Worm (Caenorhabditis elegans) whole organism, mixed stage, embryonic: ENCODE measurements around the gene dsl-6.
"Not testable (repeated sequence)": the region's sequence is repeated elsewhere in the genome, so short reads cannot be mapped to it uniquely, and the experiment has no call there.

ENCODE experiments used
- M03D4.4 ChIP-seq: sonication (generic microtip); optimal IDR thresholded peaks from 2 replicates; lab custom pipeline; 2017; ENCODE audit warnings: mild to moderate bottlenecking, missing genetic modification characterization, missing compliant biosample characterization
- blmp-1 ChIP-seq: fragments of 150-350 bp; optimal IDR thresholded peaks from 2 replicates; lab custom pipeline; 2014; ENCODE audit warnings: missing biosample characterization, missing genetic modification characterization
- ceh-39 ChIP-seq: fragments of 150-350 bp; optimal IDR thresholded peaks from 2 replicates; lab custom pipeline; 2014; ENCODE audit warnings: missing biosample characterization, missing genetic modification characterization
- ceh-43 ChIP-seq: fragments of 200-800 bp; sonication (Bioruptor generic); optimal IDR thresholded peaks from 2 replicates; lab custom pipeline; 2018; ENCODE audit warnings: mild to moderate bottlenecking, missing genetic modification characterization, moderate library complexity, missing compliant biosample characterization
- ceh-83 ChIP-seq: fragments of 200-800 bp; sonication (Bioruptor generic); optimal IDR thresholded peaks from 2 replicates; lab custom pipeline; 2018; ENCODE audit warnings: mild to moderate bottlenecking, missing genetic modification characterization, missing compliant biosample characterization
- ces-1 ChIP-seq: fragments of 150-350 bp; optimal IDR thresholded peaks from 2 replicates; lab custom pipeline; 2014; ENCODE audit warnings: missing biosample characterization, missing genetic modification reagents, missing genetic modification characterization
- cnd-1 ChIP-seq: fragments of 200-800 bp; sonication (Bioruptor generic); optimal IDR thresholded peaks from 2 replicates; lab custom pipeline; 2018; ENCODE audit warnings: mild to moderate bottlenecking, missing genetic modification characterization, missing compliant biosample characterization
- drap-1 ChIP-seq: fragments of 200-800 bp; sonication (Bioruptor generic); optimal IDR thresholded peaks from 3 replicates; lab custom pipeline; 2018; ENCODE audit warnings: mild to moderate bottlenecking, missing genetic modification characterization, missing compliant biosample characterization
- elt-1 ChIP-seq: sonication (generic microtip); optimal IDR thresholded peaks from 2 replicates; lab custom pipeline; 2017; ENCODE audit warnings: missing genetic modification characterization, mild to moderate bottlenecking, missing compliant biosample characterization, antibody characterized with exemption, moderate library complexity, borderline replicate concordance; ENCODE audit not compliant: insufficient read depth
- elt-3 ChIP-seq: fragments of 150-350 bp; optimal IDR thresholded peaks from 2 replicates; lab custom pipeline; 2014; ENCODE audit warnings: missing biosample characterization, missing genetic modification characterization
- flh-1 ChIP-seq: fragments of 200-800 bp; sonication (Bioruptor generic); optimal IDR thresholded peaks from 2 replicates; lab custom pipeline; 2018; ENCODE audit warnings: mild to moderate bottlenecking, missing genetic modification characterization, moderate library complexity, missing compliant biosample characterization
- ham-2 ChIP-seq: fragments of 200-800 bp; sonication (Bioruptor generic); optimal IDR thresholded peaks from 2 replicates; lab custom pipeline; 2018; ENCODE audit warnings: mild to moderate bottlenecking, missing genetic modification characterization, missing compliant biosample characterization
- hlh-1 ChIP-seq: fragments of 150-350 bp; optimal IDR thresholded peaks from 2 replicates; lab custom pipeline; 2014; ENCODE audit warnings: missing biosample characterization, missing genetic modification reagents, missing genetic modification characterization
- lin-13 ChIP-seq: fragments of 150-350 bp; optimal IDR thresholded peaks from 2 replicates; lab custom pipeline; 2014; ENCODE audit warnings: missing biosample characterization, missing genetic modification characterization
- lin-32 ChIP-seq: fragments of 200-800 bp; sonication (Bioruptor generic); optimal IDR thresholded peaks from 2 replicates; lab custom pipeline; 2018; ENCODE audit warnings: mild to moderate bottlenecking, missing genetic modification characterization, missing compliant biosample characterization
- lsy-2 ChIP-seq: fragments of 150-350 bp; optimal IDR thresholded peaks from 2 replicates; lab custom pipeline; 2014; ENCODE audit warnings: missing biosample characterization, missing genetic modification characterization
- mab-5 ChIP-seq: fragments of 150-350 bp; optimal IDR thresholded peaks from 2 replicates; lab custom pipeline; 2014; ENCODE audit warnings: missing biosample characterization, missing genetic modification characterization
- mep-1 ChIP-seq: fragments of 150-350 bp; optimal IDR thresholded peaks from 2 replicates; lab custom pipeline; 2017; ENCODE audit warnings: missing biosample characterization, missing genetic modification reagents, missing genetic modification characterization, inconsistent platforms
- mls-2 ChIP-seq: sonication (generic microtip); optimal IDR thresholded peaks from 2 replicates; lab custom pipeline; 2016; ENCODE audit warnings: mild to moderate bottlenecking, missing genetic modification characterization, moderate library complexity, missing compliant biosample characterization
- nhr-12 ChIP-seq: fragments of 150-350 bp; optimal IDR thresholded peaks from 2 replicates; lab custom pipeline; 2014; ENCODE audit warnings: missing biosample characterization, missing genetic modification characterization
- nhr-2 ChIP-seq: fragments of 150-350 bp; optimal IDR thresholded peaks from 2 replicates; lab custom pipeline; 2014; ENCODE audit warnings: missing biosample characterization, missing genetic modification characterization
- nhr-237 ChIP-seq: fragments of 150-350 bp; optimal IDR thresholded peaks from 2 replicates; lab custom pipeline; 2014; ENCODE audit warnings: missing biosample characterization, missing genetic modification characterization
- nhr-28 ChIP-seq: fragments of 150-350 bp; optimal IDR thresholded peaks from 2 replicates; lab custom pipeline; 2014; ENCODE audit warnings: missing biosample characterization, missing genetic modification characterization
- nhr-76 ChIP-seq: sonication (generic microtip); optimal IDR thresholded peaks from 2 replicates; lab custom pipeline; 2017; ENCODE audit warnings: missing biosample characterization, missing genetic modification characterization
- pha-4 ChIP-seq: fragments of 150-350 bp; optimal IDR thresholded peaks from 2 replicates; lab custom pipeline; 2018; ENCODE audit warnings: missing biosample characterization, missing genetic modification reagents, missing genetic modification characterization
- sem-2 ChIP-seq: fragments of 200-800 bp; sonication (Bioruptor generic); optimal IDR thresholded peaks from 2 replicates; lab custom pipeline; 2018; ENCODE audit warnings: mild to moderate bottlenecking, missing genetic modification characterization, missing compliant biosample characterization
- snpc-4 ChIP-seq: fragments of 150-350 bp; optimal IDR thresholded peaks from 2 replicates; lab custom pipeline; 2014; ENCODE audit warnings: missing biosample characterization, missing genetic modification characterization
- sptf-1 ChIP-seq: sonication (generic microtip); optimal IDR thresholded peaks from 2 replicates; lab custom pipeline; 2017; ENCODE audit warnings: mild to moderate bottlenecking, missing genetic modification characterization, moderate library complexity, missing compliant biosample characterization
- tbx-8 ChIP-seq: fragments of 200-800 bp; sonication (Bioruptor generic); optimal IDR thresholded peaks from 2 replicates; lab custom pipeline; 2018; ENCODE audit warnings: mild to moderate bottlenecking, missing genetic modification characterization, moderate library complexity, missing compliant biosample characterization
- unc-120 ChIP-seq: sonication (generic microtip); optimal IDR thresholded peaks from 2 replicates; lab custom pipeline; 2017; ENCODE audit warnings: missing genetic modification characterization, missing compliant biosample characterization; ENCODE audit not compliant: poor library complexity, severe bottlenecking
- unc-39 ChIP-seq: fragments of 150-350 bp; optimal IDR thresholded peaks from 2 replicates; lab custom pipeline; 2014; ENCODE audit warnings: missing biosample characterization, missing genetic modification characterization
- unc-62 ChIP-seq: fragments of 150-350 bp; optimal IDR thresholded peaks from 2 replicates; lab custom pipeline; 2014; ENCODE audit warnings: missing biosample characterization, missing genetic modification reagents, missing genetic modification characterization
- ztf-11 ChIP-seq: fragments of 150-350 bp; optimal IDR thresholded peaks from 2 replicates; lab custom pipeline; 2014; ENCODE audit warnings: missing biosample characterization, missing genetic modification characterization

dsl-6 gene

ce11 chrIV:11424830-11425229, 26.7 kb upstream of the dsl-6 start, which contains the start of gene F22B3.8:
Gene F22B3.8 (minus strand): TSS chrIV:11424930.
- TF ChIP-seq ceh-39 (tag; lab: Kevin White, UChicago), result no peak
- TF ChIP-seq nhr-28 (tag; lab: Kevin White, UChicago), result no peak
- no peak for TF ChIP-seq ztf-11 (tag; lab: Kevin White, UChicago)
- TF ChIP-seq nhr-237, result no peak
- TF ChIP-seq mls-2, result no peak
- TF ChIP-seq blmp-1 (tag; lab: Kevin White, UChicago), result no peak
- TF ChIP-seq ham-2, result no peak
- no peak for TF ChIP-seq unc-62
- no peak for TF ChIP-seq unc-120
- TF ChIP-seq mep-1 (tag; lab: Kevin White, UChicago), result no peak
- no peak for TF ChIP-seq lsy-2 (tag; lab: Kevin White, UChicago)
- no peak for TF ChIP-seq cnd-1 (tag; lab: Kevin White, UChicago)
- no peak for TF ChIP-seq lin-32 (GFP tag; lab: Kevin White, UChicago)
- TF ChIP-seq ceh-43 (GFP tag; lab: Kevin White, UChicago), result no peak
- no peak for TF ChIP-seq unc-39 (tag; lab: Kevin White, UChicago)
- TF ChIP-seq hlh-1, result no peak
- no peak for TF ChIP-seq sptf-1 (tag; lab: Kevin White, UChicago)

DNA sequence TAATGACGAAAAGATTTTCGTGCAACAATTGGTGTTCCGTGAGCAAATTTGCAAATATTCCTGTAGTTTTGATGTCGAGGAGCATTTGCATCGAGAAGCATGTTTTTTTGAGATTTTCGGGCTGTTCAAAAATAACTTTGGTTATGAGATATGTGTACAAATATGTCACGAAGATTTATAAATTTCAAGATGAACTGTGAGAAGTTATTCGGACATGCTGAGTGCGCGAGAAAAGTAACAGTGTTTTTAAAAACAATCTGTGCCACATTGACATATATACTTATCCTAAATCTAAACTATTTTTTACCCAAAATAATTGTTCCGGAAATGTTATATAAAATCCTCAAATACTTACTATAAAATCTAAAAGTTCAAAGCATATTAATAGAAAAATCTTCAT, 23.6 kb upstream of the dsl-6 start, which contains the start of gene F22B3.7:
Gene F22B3.7, minus strand, starts transcription at position 101 of the 400 bp plus-strand sequence.
- TF ChIP-seq unc-62, result no peak
- TF ChIP-seq lin-32 (GFP tag; lab: Kevin White, UChicago), result no peak
- no peak for TF ChIP-seq mab-5
- no peak for TF ChIP-seq tbx-8
- TF ChIP-seq ztf-11 (tag; lab: Kevin White, UChicago), result no peak
- no peak for TF ChIP-seq elt-1 (tag; lab: Kevin White, UChicago)
- no peak for TF ChIP-seq blmp-1 (tag; lab: Kevin White, UChicago)
- no peak for TF ChIP-seq sptf-1 (tag; lab: Kevin White, UChicago)
- TF ChIP-seq ceh-43 (GFP tag; lab: Kevin White, UChicago), result no peak
- TF ChIP-seq ces-1 (GFP tag; lab: Kevin White, UChicago), result no peak
- TF ChIP-seq elt-3 (tag; lab: Kevin White, UChicago), result no peak
- TF ChIP-seq sem-2 (GFP tag; lab: Kevin White, UChicago), result no peak
- TF ChIP-seq ceh-83 (GFP tag; lab: Kevin White, UChicago), result no peak
- TF ChIP-seq ham-2, result no peak
- TF ChIP-seq nhr-237, result no peak
- no peak for TF ChIP-seq mep-1 (tag; lab: Kevin White, UChicago)
- TF ChIP-seq pha-4, result no peak
- TF ChIP-seq drap-1 (GFP tag; lab: Kevin White, UChicago), result no peak

DNA sequence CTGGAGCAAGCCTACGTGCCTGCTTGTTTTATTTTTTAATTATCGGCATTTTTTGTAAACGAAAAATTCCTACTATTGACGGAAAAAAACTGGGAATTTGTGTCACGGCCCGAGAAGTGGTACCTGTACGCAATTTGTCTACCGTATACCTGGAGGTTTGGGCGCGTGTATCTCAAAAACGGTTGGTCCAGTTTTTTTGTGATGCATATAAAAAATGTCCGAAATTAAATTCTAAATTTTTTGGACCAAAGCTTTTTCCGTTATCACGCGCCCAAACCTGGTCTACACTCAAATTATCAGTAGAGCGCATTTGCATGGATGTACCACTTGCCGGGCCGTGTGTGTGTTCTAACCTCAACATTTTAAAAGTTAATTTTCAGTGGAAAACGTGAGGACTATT, 18.6 kb upstream of the dsl-6 start, which contains the start of gene F22B3.5:
Gene F22B3.5, minus strand, starts transcription at position 101 of the 400 bp plus-strand sequence.
- TF ChIP-seq hlh-1; elt-1 (tag; lab: Kevin White, UChicago); M03D4.4 (tag; lab: Kevin White, UChicago): not testable (repeated sequence)

ce11 chrIV:11414920-11415319, 16.8 kb upstream of the dsl-6 start, which contains the start of gene F22B3.10:
Gene F22B3.10 (minus strand): TSS chrIV:11415020.
- TF ChIP-seq nhr-76 (no peak), unc-120 (no peak), ztf-11 (tag; lab: Kevin White, UChicago) (no peak), lin-13 (tag; lab: Kevin White, UChicago) (no peak), nhr-12 (tag; lab: Kevin White, UChicago) (no peak), sptf-1 (tag; lab: Kevin White, UChicago) (no peak), lsy-2 (tag; lab: Kevin White, UChicago) (no peak), elt-3 (tag; lab: Kevin White, UChicago) (no peak), nhr-2 (tag; lab: Kevin White, UChicago) (no peak), flh-1 (GFP tag; lab: Kevin White, UChicago) (no peak), sem-2 (GFP tag; lab: Kevin White, UChicago) (no peak), snpc-4 (no peak)
